Worm (Caenorhabditis elegans) whole organism, L4 larva: Measurements from ENCODE around the gene Y39B6A.33.
"Not testable (repeated sequence)": the region's sequence is repeated elsewhere in the genome, so short reads cannot be mapped to it uniquely, and the experiment has no call there.

Experiments
- F10B5.3 ChIP-seq: sonication (generic microtip); optimal IDR thresholded peaks from 2 replicates; lab custom pipeline; 2016; ENCODE audit warnings: mild to moderate bottlenecking, missing genetic modification characterization, missing compliant biosample characterization
- F44E2.7 ChIP-seq: fragments of 200-800 bp; sonication (Bioruptor generic); IDR thresholded peaks from 2 replicates; pipeline ENCODE4 v2.1.2; 2022; ENCODE audit warnings: missing genetic modification characterization, missing compliant biosample characterization
- R02D3.7 ChIP-seq: fragments of 150-350 bp; sonication (generic microtip); optimal IDR thresholded peaks from 3 replicates; lab custom pipeline; 2014; ENCODE audit warnings: missing biosample characterization, missing genetic modification characterization
- Y48G9A.11 ChIP-seq: fragments of 200-800 bp; sonication (Bioruptor generic); IDR thresholded peaks from 2 replicates; pipeline ENCODE4 v1.3.6; 2022; ENCODE audit warnings: missing genetic modification reagents, missing genetic modification characterization, missing compliant biosample characterization
- aha-1 ChIP-seq: fragments of 150-350 bp; peaks from one replicate; lab custom pipeline; 2014; ENCODE audit warnings: missing biosample characterization, missing genetic modification characterization
- aly-2 ChIP-seq: sonication (generic microtip); optimal IDR thresholded peaks from 2 replicates; lab custom pipeline; 2018; ENCODE audit warnings: missing biosample characterization, missing genetic modification characterization
- arid-1 ChIP-seq: fragments of 200-800 bp; sonication (Bioruptor generic); conservative IDR thresholded peaks from 2 replicates; pipeline ENCODE4 v1.3.6; 2022; ENCODE audit warnings: missing genetic modification reagents, missing genetic modification characterization, missing compliant biosample characterization
- ceh-28 ChIP-seq: fragments of 150-350 bp; optimal IDR thresholded peaks from 2 replicates; lab custom pipeline; 2014; ENCODE audit warnings: missing biosample characterization, missing genetic modification reagents, missing genetic modification characterization
- ceh-32 ChIP-seq: sonication (generic microtip); optimal IDR thresholded peaks from 2 replicates; lab custom pipeline; 2016; ENCODE audit warnings: mild to moderate bottlenecking, missing genetic modification characterization, missing compliant biosample characterization; ENCODE audit not compliant: poor library complexity
- ceh-82 ChIP-seq: sonication (generic microtip); optimal IDR thresholded peaks from 2 replicates; lab custom pipeline; 2017; ENCODE audit warnings: missing biosample characterization, missing genetic modification characterization
- daf-8 ChIP-seq: fragments of 200-800 bp; sonication (Bioruptor generic); IDR thresholded peaks from 2 replicates; pipeline ENCODE4 v1.3.6; 2022; ENCODE audit warnings: missing genetic modification characterization, missing compliant biosample characterization
- hif-1 ChIP-seq, 2 experiments: sonication (generic microtip); optimal IDR thresholded peaks; 2 replicates each; lab custom pipeline; 2016 to 2017; ENCODE audit warnings: missing compliant biosample characterization in 2 of 2, missing genetic modification characterization in 2 of 2, missing genetic modification reagents in 2 of 2, missing genotype in 2 of 2, mild to moderate bottlenecking in 1 of 2
- lin-1 ChIP-seq: fragments of 200-800 bp; sonication (Bioruptor generic); IDR thresholded peaks from 2 replicates; pipeline ENCODE4 v1.3.6; 2022; ENCODE audit warnings: missing genetic modification reagents, missing genetic modification characterization, missing compliant biosample characterization
- lin-15B ChIP-seq: fragments of 150-350 bp; sonication (generic microtip); optimal IDR thresholded peaks from 3 replicates; lab custom pipeline; 2014; ENCODE audit warnings: missing biosample characterization, missing genetic modification characterization
- lir-3 ChIP-seq: sonication (generic microtip); optimal IDR thresholded peaks from 2 replicates; lab custom pipeline; 2016; ENCODE audit warnings: mild to moderate bottlenecking, missing genetic modification characterization, missing compliant biosample characterization
- madf-9 ChIP-seq: fragments of 200-800 bp; sonication (Bioruptor generic); conservative IDR thresholded peaks from 2 replicates; pipeline ENCODE4 v1.3.6; 2022; ENCODE audit warnings: missing genetic modification reagents, missing genetic modification characterization, missing compliant biosample characterization
- mxl-2 ChIP-seq: fragments of 200-800 bp; sonication (Bioruptor generic); conservative IDR thresholded peaks from 2 replicates; pipeline ENCODE4 v1.3.6; 2022; ENCODE audit warnings: missing genetic modification reagents, missing genetic modification characterization, missing compliant biosample characterization
- nhr-102 ChIP-seq: sonication (generic microtip); optimal IDR thresholded peaks from 2 replicates; lab custom pipeline; 2016; ENCODE audit warnings: mild to moderate bottlenecking, missing genetic modification characterization, moderate library complexity, missing compliant biosample characterization
- nhr-41 ChIP-seq: fragments of 200-800 bp; sonication (Bioruptor generic); IDR thresholded peaks from 2 replicates; pipeline ENCODE4 v1.3.6; 2022; ENCODE audit warnings: missing genetic modification reagents, missing genetic modification characterization, missing compliant biosample characterization
- nhr-77 ChIP-seq: fragments of 150-350 bp; optimal IDR thresholded peaks from 2 replicates; lab custom pipeline; 2014; ENCODE audit warnings: missing biosample characterization, missing genetic modification characterization
- pha-4 ChIP-seq, 2 experiments: fragments of 150-350 bp in 1 of 2; fragments of 200-800 bp in 1 of 2; sonication (Bioruptor generic) in 1 of 2; IDR thresholded peaks in 1 of 2; optimal IDR thresholded peaks in 1 of 2; 2 replicates each; pipeline versions ENCODE4 v1.3.6 to Lab custom; 2014 to 2022; ENCODE audit warnings: missing genetic modification characterization in 2 of 2, missing genetic modification reagents in 2 of 2, missing biosample characterization in 1 of 2, missing compliant biosample characterization in 1 of 2
- saeg-2 ChIP-seq: fragments of 200-800 bp; sonication (Bioruptor generic); IDR thresholded peaks from 2 replicates; pipeline ENCODE4 v1.3.6; 2022; ENCODE audit warnings: missing genetic modification reagents, missing genetic modification characterization, missing compliant biosample characterization
- set-16 ChIP-seq: fragments of 200-800 bp; sonication (Bioruptor generic); IDR thresholded peaks from 2 replicates; pipeline ENCODE4 v1.3.6; 2022; ENCODE audit warnings: missing genetic modification reagents, missing genetic modification characterization, missing compliant biosample characterization
- spr-3 ChIP-seq: fragments of 200-800 bp; sonication (Bioruptor generic); optimal IDR thresholded peaks from 2 replicates; lab custom pipeline; 2018; ENCODE audit warnings: mild to moderate bottlenecking, missing genetic modification characterization, missing compliant biosample characterization
- unc-39 ChIP-seq: sonication (generic microtip); optimal IDR thresholded peaks from 2 replicates; lab custom pipeline; 2017; ENCODE audit warnings: missing biosample characterization, missing genetic modification characterization
- unc-62 ChIP-seq, 3 experiments: fragments of 150-350 bp in 1 of 3; sonication (generic microtip); optimal IDR thresholded peaks in 2 of 3; peaks in 1 of 3; 1 replicate in 1 of 3; 2 replicates in 2 of 3; lab custom pipeline; 2014 to 2017; ENCODE audit warnings: missing biosample characterization in 3 of 3, missing genetic modification characterization in 3 of 3, missing genetic modification reagents in 3 of 3, missing genotype in 1 of 3
- zfp-2 ChIP-seq: sonication (generic microtip); optimal IDR thresholded peaks from 2 replicates; lab custom pipeline; 2016; ENCODE audit warnings: mild to moderate bottlenecking, missing genetic modification characterization, missing compliant biosample characterization

The Y39B6A.33 gene

DNA sequence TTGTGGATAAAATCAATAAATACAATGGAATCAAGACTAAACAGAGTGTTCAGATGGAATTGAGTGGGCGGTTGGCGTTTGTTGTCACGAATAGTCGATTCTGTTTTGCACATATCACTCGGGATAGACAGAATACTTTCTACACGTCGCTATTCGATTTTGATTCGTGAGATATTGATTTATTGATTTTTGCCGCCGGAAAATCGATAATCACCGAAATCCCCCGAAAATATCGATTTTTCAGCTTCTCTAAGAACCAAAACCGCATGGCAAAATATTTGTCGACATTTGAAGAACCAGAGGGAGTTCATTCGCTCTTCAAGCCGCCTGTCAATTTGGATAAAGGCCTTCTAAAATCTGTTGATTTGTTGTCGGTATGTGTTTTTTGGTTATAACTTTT, 8.6 kb downstream of the Y39B6A.33 start:
- TF ChIP-seq ceh-32 (tag; lab: Kevin White, UChicago) (no peak), saeg-2 (GFP tag; lab: Robert Waterston, UW) (no peak), set-16 (GFP tag; lab: Robert Waterston, UW) (no peak), ceh-28 (tag; lab: Kevin White, UChicago) (peak; percentile 97)

DNA sequence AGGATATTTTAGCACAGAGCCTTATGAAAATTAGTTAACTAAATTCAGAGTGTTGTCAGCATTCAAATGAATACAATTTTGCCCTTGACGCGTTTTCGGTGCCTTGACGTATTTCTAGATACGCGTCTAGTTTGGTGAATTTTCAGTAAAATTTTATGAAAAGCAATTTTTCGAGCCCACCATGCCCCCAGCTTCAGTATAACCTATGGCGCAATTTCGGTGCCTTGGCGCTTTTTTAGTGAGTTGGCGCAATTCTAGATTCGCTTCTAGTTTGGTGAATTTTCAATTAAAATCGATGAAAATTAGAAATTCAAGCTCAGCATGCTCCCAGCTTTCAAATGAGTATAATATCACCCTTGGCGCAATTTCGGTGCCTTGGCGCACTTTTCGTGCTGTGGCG, 11.5 kb downstream of the Y39B6A.33 start:
- TF ChIP-seq lin-1 (no peak), unc-62 (GFP tag; optimal IDR thresholded peaks at IDR 0.05 in 1 of 2; lab: Kevin White, UChicago) (peak in 1 of 2 experiments; percentile 92), unc-62 (tag; optimal IDR thresholded peaks at IDR 0.05; lab: Kevin White, UChicago) (no peak), aha-1 (peak; percentile 28)

DNA sequence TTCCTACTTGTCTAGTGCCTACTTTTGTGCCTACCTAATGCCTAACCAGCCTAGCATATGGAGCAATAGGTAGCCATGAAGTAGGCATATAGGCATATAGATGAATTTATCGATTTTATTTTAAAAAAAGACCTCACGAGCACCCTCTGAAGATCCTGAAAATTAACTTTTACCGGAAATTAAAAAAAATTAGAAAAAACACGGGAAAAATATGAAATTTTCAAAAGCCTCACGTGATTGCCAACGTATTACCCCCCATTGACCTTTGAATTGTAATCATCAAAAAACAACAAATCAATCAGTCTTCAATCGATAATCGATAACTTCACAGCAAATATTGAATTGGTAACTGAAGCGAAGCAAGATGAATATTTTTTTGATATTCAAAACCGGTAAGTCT, 12.5 kb downstream of the Y39B6A.33 start, which contains the start of gene Y39B6A.30:
Y39B6A.30 (plus strand) TSS at position 301 of the 400 bp plus-strand sequence.
- TF ChIP-seq lir-3; hif-1 (tag; optimal IDR thresholded peaks at IDR 0.05; lab: Kevin White, UChicago); nhr-77 (tag; lab: Kevin White, UChicago): not testable (repeated sequence)

DNA sequence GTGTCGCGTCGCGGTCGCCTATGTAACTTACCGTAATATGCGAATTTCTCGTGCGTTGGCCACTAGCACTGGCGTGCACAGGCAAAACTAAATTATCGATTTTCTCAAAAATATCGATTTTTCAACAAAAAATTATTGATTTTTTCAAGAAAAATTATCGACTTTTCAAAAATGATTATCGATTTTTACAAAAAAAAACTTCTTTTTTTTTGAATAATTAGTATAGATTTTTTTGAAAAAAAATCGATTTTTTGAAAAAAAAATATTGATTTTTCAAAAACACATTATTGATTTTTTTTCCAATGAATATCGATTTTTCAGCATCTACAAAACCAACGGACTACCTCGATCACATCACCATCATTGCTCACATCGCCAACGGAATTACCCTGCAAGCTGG, 13.2 kb downstream of the Y39B6A.33 start:
- peak; percentile 65 for TF ChIP-seq ceh-28 (tag; lab: Kevin White, UChicago)

DNA sequence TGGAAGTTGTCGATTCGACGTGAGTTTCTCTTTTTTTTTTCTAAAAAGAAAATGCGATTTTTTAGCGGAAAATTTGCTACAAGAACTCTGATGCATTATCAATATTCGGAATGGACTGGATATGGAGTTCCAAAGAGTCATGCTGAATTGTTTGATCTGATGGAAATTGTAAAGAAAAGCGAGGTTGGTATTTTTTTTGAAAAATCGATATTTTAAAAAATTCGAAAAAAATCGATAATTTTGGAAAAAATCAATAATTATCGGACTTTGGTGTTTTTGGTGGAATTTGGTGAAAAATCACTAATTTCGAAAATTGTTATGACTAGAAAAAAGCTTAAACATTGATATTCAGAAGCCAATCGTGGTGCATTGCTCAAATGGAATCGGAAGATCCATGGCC, 17.5 kb downstream of the Y39B6A.33 start:
- TF ChIP-seq R02D3.7 (tag; lab: Kevin White, UChicago) (no peak), ceh-28 (tag; lab: Kevin White, UChicago) (peak; percentile 85), aha-1 (peak; percentile 68)
- TF ChIP-seq, all 104 proteins: peak for 2

DNA sequence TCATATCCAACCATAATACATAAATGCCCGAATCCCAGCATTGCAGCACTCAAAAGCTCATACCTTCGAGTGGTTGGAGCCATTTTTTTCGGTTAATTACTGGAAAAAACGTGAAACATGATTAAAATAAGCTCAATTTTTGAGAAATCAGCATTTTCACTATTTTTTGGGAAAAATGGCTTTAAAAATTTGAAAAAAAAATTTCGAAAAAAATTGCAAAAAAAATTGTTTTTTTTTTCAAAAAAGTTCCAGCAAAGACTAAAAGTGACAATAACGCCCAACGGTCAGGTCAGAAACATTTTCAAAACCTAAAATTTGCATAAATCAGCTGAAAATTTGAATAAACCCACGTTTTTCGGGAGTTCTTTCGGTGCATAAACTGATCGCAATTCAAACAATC, 22.9 kb downstream of the Y39B6A.33 start, which contains the start of gene Y39B6A.29:
Y39B6A.29 (minus strand) TSS at position 101 of the 400 bp plus-strand sequence.
- TF ChIP-seq F10B5.3 (tag; lab: Kevin White, UChicago) (no peak), Y48G9A.11 (no peak), spr-3 (GFP tag; lab: Kevin White, UChicago) (no peak), ceh-28 (tag; lab: Kevin White, UChicago) (no peak), nhr-102 (tag; lab: Kevin White, UChicago) (no peak), aly-2 (no peak), madf-9 (GFP tag; lab: Robert Waterston, UW) (no peak), nhr-41 (GFP tag; lab: Robert Waterston, UW) (no peak), zfp-2 (tag; lab: Kevin White, UChicago) (no peak), unc-39 (no peak), pha-4 (GFP tag; IDR thresholded peaks at IDR 0.05; lab: Robert Waterston, UW) (no peak), pha-4 (tag; optimal IDR thresholded peaks at IDR 0.05; lab: Kevin White, UChicago) (no peak), lin-15B (tag; lab: Kevin White, UChicago) (no peak), arid-1 (no peak), ceh-82 (tag; lab: Kevin White, UChicago) (no peak)

DNA sequence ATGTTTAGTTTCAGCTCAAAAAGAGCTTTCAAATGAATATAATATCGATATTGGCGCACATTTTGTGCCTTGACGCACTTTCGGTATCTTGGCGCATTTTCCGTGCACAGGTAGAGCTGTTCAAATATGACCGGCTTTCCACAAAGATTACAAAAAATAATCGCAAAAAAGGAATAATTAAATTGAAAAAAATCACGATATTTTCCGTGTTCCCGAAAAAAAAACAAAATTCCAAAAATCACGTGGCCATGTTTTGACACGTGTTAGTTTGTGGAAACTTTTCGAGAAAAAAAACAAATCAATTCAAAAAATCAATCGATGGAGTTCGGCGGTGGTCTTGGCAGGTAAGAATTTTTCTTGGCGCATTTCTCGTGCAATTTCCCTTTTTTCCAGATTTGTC, 24.4 kb downstream of the Y39B6A.33 start, which contains the start of gene Y39B6A.25:
Y39B6A.25 (plus strand) TSS at position 301 of the 400 bp plus-strand sequence.
- TF ChIP-seq aly-2 (no peak), daf-8 (no peak), unc-62 (GFP tag; optimal IDR thresholded peaks at IDR 0.05 in 1 of 2; lab: Kevin White, UChicago) (peak in 1 of 2 experiments; percentile 56), unc-62 (tag; optimal IDR thresholded peaks at IDR 0.05; lab: Kevin White, UChicago) (no peak), nhr-102 (tag; lab: Kevin White, UChicago) (no peak)
- TF ChIP-seq, all 104 proteins: peak for 1

DNA sequence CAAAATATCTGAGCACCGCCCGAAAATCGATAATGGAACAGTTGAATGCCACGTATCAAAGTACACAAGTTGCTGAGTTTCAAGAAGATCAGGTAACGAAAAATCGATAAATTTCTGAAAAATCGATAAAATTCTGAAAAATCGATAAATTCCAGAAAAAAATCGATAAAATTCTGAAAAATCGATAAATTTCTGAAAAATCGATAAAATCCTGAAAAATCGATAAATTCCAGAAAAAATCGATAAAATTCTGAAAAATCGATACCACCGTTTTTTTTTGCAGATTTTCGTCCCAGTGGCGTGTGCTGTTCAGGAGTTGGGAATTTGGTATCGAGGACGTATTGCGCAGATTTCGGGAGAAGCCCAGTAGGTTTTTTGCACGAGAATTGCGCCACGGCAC, 25.6 kb downstream of the Y39B6A.33 start:
- TF ChIP-seq mxl-2 (GFP tag; lab: Robert Waterston, UW) (no peak), F44E2.7 (no peak), aha-1 (peak; percentile 45), ceh-28 (tag; lab: Kevin White, UChicago) (peak; percentile 97)
